Worm (Caenorhabditis elegans): ENCODE measurements around the gene pnk-4.

pnk-4 gene

ce11 chrX:5087366-5087891 is at the start of gene pnk-4:
pnk-4 (plus strand) TSS chrX:5087841.
- TF ChIP-seq pqm-1 (tag; optimal IDR thresholded peaks at IDR 0.05), result peak; percentile 23
- TF ChIP-seq elt-2 (tag; optimal IDR thresholded peaks at IDR 0.05), result peak; percentile 30
- no peak for TF ChIP-seq unc-39 (tag; optimal IDR thresholded peaks at IDR 0.05)
- no peak for TF ChIP-seq elt-1 (tag; optimal IDR thresholded peaks at IDR 0.05)
- no peak for TF ChIP-seq unc-62 (GFP tag; optimal IDR thresholded peaks at IDR 0.05)
- no peak for TF ChIP-seq skn-1 (tag; optimal IDR thresholded peaks at IDR 0.05)

ce11 chrX:5038812-5039211 is 48.8 kb upstream of the pnk-4 start:
- TF ChIP-seq R02D3.7 (tag; optimal IDR thresholded peaks at IDR 0.05), result no peak
- no peak for TF ChIP-seq mml-1 (tag; optimal IDR thresholded peaks at IDR 0.05)
- no peak for TF ChIP-seq nhr-12 (tag; optimal IDR thresholded peaks at IDR 0.05)
- no peak for TF ChIP-seq ztf-11 (tag; optimal IDR thresholded peaks at IDR 0.05)
- no peak for TF ChIP-seq egl-27 (tag; optimal IDR thresholded peaks at IDR 0.05)
- no peak for TF ChIP-seq skn-1 (tag; optimal IDR thresholded peaks at IDR 0.05)
- no peak for TF ChIP-seq pqm-1 (tag; optimal IDR thresholded peaks at IDR 0.05)
- TF ChIP-seq zag-1 (tag; optimal IDR thresholded peaks at IDR 0.05), result no peak
- TF ChIP-seq fos-1 (tag; optimal IDR thresholded peaks at IDR 0.05), result no peak
- TF ChIP-seq nhr-43 (tag; optimal IDR thresholded peaks at IDR 0.05; ENCODE audit: poor library complexity, severe bottlenecking), result no peak
- no peak for TF ChIP-seq ceh-16 (tag; optimal IDR thresholded peaks at IDR 0.05)
- TF ChIP-seq ceh-9 (tag; optimal IDR thresholded peaks at IDR 0.05), result no peak
- TF ChIP-seq lin-39 (tag; optimal IDR thresholded peaks at IDR 0.05), result no peak
- TF ChIP-seq ceh-28 (tag; optimal IDR thresholded peaks at IDR 0.05), result no peak
- no peak for TF ChIP-seq nhr-28 (tag; optimal IDR thresholded peaks at IDR 0.05)
- no peak for TF ChIP-seq aly-2 (tag; optimal IDR thresholded peaks at IDR 0.05)
- TF ChIP-seq ztf-4 (tag; optimal IDR thresholded peaks at IDR 0.05), result no peak
- no peak for TF ChIP-seq eor-1 (tag; optimal IDR thresholded peaks at IDR 0.05)
- no peak for TF ChIP-seq nhr-76 (tag; optimal IDR thresholded peaks at IDR 0.05)

ce11 chrX:5040038-5040437 is 47.6 kb upstream of the pnk-4 start:
- TF ChIP-seq ceh-16 (tag; optimal IDR thresholded peaks at IDR 0.05) (no peak), pqm-1 (tag; optimal IDR thresholded peaks at IDR 0.05) (no peak), skn-1 (tag; optimal IDR thresholded peaks at IDR 0.05) (no peak), nhr-25 (tag; optimal IDR thresholded peaks at IDR 0.05) (no peak), ceh-28 (tag; optimal IDR thresholded peaks at IDR 0.05) (no peak), hmg-11 (tag; optimal IDR thresholded peaks at IDR 0.05) (no peak), lin-39 (tag; optimal IDR thresholded peaks at IDR 0.05) (no peak), ceh-9 (tag; optimal IDR thresholded peaks at IDR 0.05) (no peak), nhr-67 (tag; optimal IDR thresholded peaks at IDR 0.05) (no peak), unc-39 (tag; optimal IDR thresholded peaks at IDR 0.05) (no peak), nhr-43 (tag; optimal IDR thresholded peaks at IDR 0.05; ENCODE audit: poor library complexity, severe bottlenecking) (no peak), ztf-11 (tag; optimal IDR thresholded peaks at IDR 0.05) (no peak), daf-12 (tag; optimal IDR thresholded peaks at IDR 0.05) (no peak), aly-2 (tag; optimal IDR thresholded peaks at IDR 0.05) (no peak), fkh-2 (tag; optimal IDR thresholded peaks at IDR 0.05) (no peak), tbx-2 (tag; optimal IDR thresholded peaks at IDR 0.05) (no peak)

ce11 chrX:5043887-5044286 is 43.8 kb upstream of the pnk-4 start, which contains the start of gene Y64H9A.2:
Y64H9A.2 (plus strand) TSS chrX:5043976.
- no peak for TF ChIP-seq fkh-2 (tag; optimal IDR thresholded peaks at IDR 0.05)
- peak; percentile 45 for TF ChIP-seq nhr-23 (tag; optimal IDR thresholded peaks at IDR 0.05)

ce11 chrX:5056199-5056598 is 31.4 kb upstream of the pnk-4 start:
- peak; percentile 28 for TF ChIP-seq nhr-43 (tag; optimal IDR thresholded peaks at IDR 0.05; ENCODE audit: poor library complexity, severe bottlenecking)

ce11 chrX:5059163-5059562 is 28.5 kb upstream of the pnk-4 start, which contains the start of gene C24H10.4:
C24H10.4 (minus strand) TSS chrX:5059263.
- no peak for TF ChIP-seq eor-1 (tag; optimal IDR thresholded peaks at IDR 0.05)
- no peak for TF ChIP-seq ceh-82 (tag; optimal IDR thresholded peaks at IDR 0.05)
- no peak for TF ChIP-seq ceh-9 (tag; optimal IDR thresholded peaks at IDR 0.05)
- TF ChIP-seq pqm-1 (tag; optimal IDR thresholded peaks at IDR 0.05), result no peak
- TF ChIP-seq skn-1 (tag; optimal IDR thresholded peaks at IDR 0.05), result no peak
- no peak for TF ChIP-seq mdl-1 (tag; optimal IDR thresholded peaks at IDR 0.05)
- no peak for TF ChIP-seq ceh-28 (tag; optimal IDR thresholded peaks at IDR 0.05)
- TF ChIP-seq nhr-77 (tag; optimal IDR thresholded peaks at IDR 0.05), result no peak
- TF ChIP-seq nhr-67 (tag; optimal IDR thresholded peaks at IDR 0.05), result no peak
- no peak for TF ChIP-seq R02D3.7 (tag; optimal IDR thresholded peaks at IDR 0.05)
- TF ChIP-seq lin-39 (tag; optimal IDR thresholded peaks at IDR 0.05), result no peak
- TF ChIP-seq sea-2 (GFP tag; optimal IDR thresholded peaks at IDR 0.05), result no peak
- no peak for TF ChIP-seq ztf-4 (tag; optimal IDR thresholded peaks at IDR 0.05)
- no peak for TF ChIP-seq egl-27 (tag; optimal IDR thresholded peaks at IDR 0.05)
